Fruit fly (Drosophila melanogaster) whole organism, embryonic: Measurements from ENCODE around the gene nbs.

Source experiments
- Atf6 ChIP-seq: fragments of 200-800 bp; sonication (Bioruptor generic); IDR thresholded peaks from 2 replicates; pipeline ENCODE4 v1.3.6; 2022; ENCODE audit warnings: missing biosample characterization, missing genetic modification characterization
- Bgb ChIP-seq: fragments of 200-800 bp; sonication (Bioruptor generic); IDR thresholded peaks from 2 replicates; pipeline ENCODE4 v1.3.6; 2022; ENCODE audit warnings: missing biosample characterization, missing genetic modification characterization; ENCODE audit not compliant: partially characterized antibody
- BtbVII ChIP-seq: fragments of 200-800 bp; sonication (Bioruptor generic); optimal IDR thresholded peaks from 3 replicates; lab custom pipeline; 2017; ENCODE audit warnings: missing biosample characterization, mild to moderate bottlenecking, missing genetic modification characterization
- CG10321 ChIP-seq: fragments of 200-800 bp; sonication (Bioruptor generic); IDR thresholded peaks from 2 replicates; pipeline ENCODE4 v1.3.6; 2022; ENCODE audit warnings: missing biosample characterization, missing genetic modification characterization
- CG10462 ChIP-seq: fragments of 200-800 bp; sonication (Bioruptor generic); optimal IDR thresholded peaks from 2 replicates; lab custom pipeline; 2016; ENCODE audit warnings: missing biosample characterization, missing genetic modification characterization
- CG10654 ChIP-seq: fragments of 200-800 bp; sonication (Bioruptor generic); optimal IDR thresholded peaks from 2 replicates; lab custom pipeline; 2016; ENCODE audit warnings: missing biosample characterization, missing genetic modification characterization
- CG11247 ChIP-seq: fragments of 200-800 bp; sonication (Bioruptor generic); IDR thresholded peaks from 2 replicates; pipeline ENCODE4 v1.3.6; 2022; ENCODE audit warnings: missing biosample characterization, missing genetic modification characterization
- CG11560 ChIP-seq: fragments of 200-800 bp; sonication (Bioruptor generic); IDR thresholded peaks from 3 replicates; pipeline ENCODE4 v1.3.6; 2022; ENCODE audit warnings: missing biosample characterization, missing genetic modification characterization
- CG12391 ChIP-seq: fragments of 200-800 bp; sonication (Bioruptor generic); optimal IDR thresholded peaks from 3 replicates; lab custom pipeline; 2018; ENCODE audit warnings: missing biosample characterization, mild to moderate bottlenecking, missing genetic modification characterization, moderate library complexity
- CG12769 ChIP-seq: fragments of 200-800 bp; sonication (Bioruptor generic); optimal IDR thresholded peaks from 2 replicates; lab custom pipeline; 2019; ENCODE audit warnings: missing biosample characterization, mild to moderate bottlenecking, missing genetic modification characterization, moderate library complexity
- CG15011 ChIP-seq: fragments of 200-800 bp; sonication (Bioruptor generic); optimal IDR thresholded peaks from 3 replicates; lab custom pipeline; 2018; ENCODE audit warnings: missing biosample characterization, mild to moderate bottlenecking, missing genetic modification characterization
- CG15696 ChIP-seq: fragments of 200-800 bp; sonication (Bioruptor generic); optimal IDR thresholded peaks from 2 replicates; lab custom pipeline; 2019; ENCODE audit warnings: missing biosample characterization, mild to moderate bottlenecking, missing genetic modification characterization, moderate library complexity
- CG1602 ChIP-seq: fragments of 200-800 bp; sonication (Bioruptor generic); optimal IDR thresholded peaks from 3 replicates; lab custom pipeline; 2016; ENCODE audit warnings: missing biosample characterization, missing genetic modification characterization
- CG17802 ChIP-seq: fragments of 200-800 bp; sonication (Bioruptor generic); optimal IDR thresholded peaks from 2 replicates; lab custom pipeline; 2018; ENCODE audit warnings: missing biosample characterization, mild to moderate bottlenecking, missing genetic modification characterization, moderate library complexity
- CG17829 ChIP-seq: fragments of 200-800 bp; optimal IDR thresholded peaks from 2 replicates; lab custom pipeline; 2019; ENCODE audit warnings: missing biosample characterization, mild to moderate bottlenecking, missing genetic modification characterization, moderate library complexity
- CG18619 ChIP-seq: fragments of 200-800 bp; sonication (Bioruptor generic); optimal IDR thresholded peaks from 3 replicates; lab custom pipeline; 2017; ENCODE audit warnings: missing biosample characterization, mild to moderate bottlenecking, missing genetic modification characterization
- CG2116 ChIP-seq: fragments of 200-800 bp; sonication (Bioruptor generic); optimal IDR thresholded peaks from 3 replicates; lab custom pipeline; 2018; ENCODE audit warnings: missing biosample characterization, mild to moderate bottlenecking, missing genetic modification characterization
- CG2120 ChIP-seq: fragments of 200-800 bp; sonication (Bioruptor generic); optimal IDR thresholded peaks from 3 replicates; lab custom pipeline; 2016; ENCODE audit warnings: missing biosample characterization, missing genetic modification characterization
- CG2202 ChIP-seq: fragments of 200-800 bp; sonication (Bioruptor generic); optimal IDR thresholded peaks from 2 replicates; lab custom pipeline; 2018; ENCODE audit warnings: missing biosample characterization, mild to moderate bottlenecking, missing genetic modification characterization
- CG30020 ChIP-seq: fragments of 200-800 bp; optimal IDR thresholded peaks from 2 replicates; lab custom pipeline; 2019; ENCODE audit warnings: missing biosample characterization, mild to moderate bottlenecking, missing genetic modification characterization, moderate library complexity
- CG3281 ChIP-seq: fragments of 200-800 bp; sonication (Bioruptor generic); optimal IDR thresholded peaks from 3 replicates; lab custom pipeline; 2017; ENCODE audit warnings: missing biosample characterization, mild to moderate bottlenecking, missing genetic modification characterization
- CG3847 ChIP-seq: fragments of 200-800 bp; sonication (Bioruptor generic); IDR thresholded peaks from 2 replicates; pipeline ENCODE4 v1.3.6; 2022; ENCODE audit warnings: missing biosample characterization, missing genetic modification characterization
- CG5953 ChIP-seq: fragments of 200-800 bp; sonication (Bioruptor generic); IDR thresholded peaks from 2 replicates; pipeline ENCODE4 v1.3.6; 2022; ENCODE audit warnings: missing biosample characterization, missing genetic modification characterization
- CG8388 ChIP-seq: fragments of 200-800 bp; sonication (Bioruptor generic); optimal IDR thresholded peaks from 2 replicates; lab custom pipeline; 2019; ENCODE audit warnings: missing biosample characterization, mild to moderate bottlenecking, missing genetic modification characterization, moderate library complexity
- CG9215 ChIP-seq: fragments of 200-800 bp; sonication (Bioruptor generic); IDR thresholded peaks from 2 replicates; pipeline ENCODE4 v1.3.6; 2022; ENCODE audit warnings: missing biosample characterization, missing genetic modification characterization
- CoRest ChIP-seq: fragments of 200-800 bp; sonication (Bioruptor generic); optimal IDR thresholded peaks from 3 replicates; lab custom pipeline; 2018; ENCODE audit warnings: missing biosample characterization, mild to moderate bottlenecking, missing genetic modification characterization, moderate library complexity
- D ChIP-seq, 2 experiments: fragments of 200-800 bp in 1 of 2; fragments of >200 bp in 1 of 2; sonication (Bioruptor generic) in 1 of 2; optimal IDR thresholded peaks; 2 replicates in 1 of 2; 3 replicates in 1 of 2; lab custom pipeline; 2017; ENCODE audit warnings: mild to moderate bottlenecking in 1 of 2, missing biosample characterization in 1 of 2, missing genetic modification characterization in 1 of 2, missing genetic modification reagents in 1 of 2
- Dad ChIP-seq: fragments of 200-800 bp; sonication (Bioruptor generic); optimal IDR thresholded peaks from 3 replicates; lab custom pipeline; 2016; ENCODE audit warnings: missing biosample characterization, missing genetic modification characterization
- Fer2 ChIP-seq: fragments of 200-800 bp; sonication (Bioruptor generic); optimal IDR thresholded peaks from 2 replicates; lab custom pipeline; 2018; ENCODE audit warnings: missing biosample characterization, mild to moderate bottlenecking, missing genetic modification characterization, moderate library complexity
- HLH3B ChIP-seq: fragments of 200-800 bp; sonication (Bioruptor generic); IDR thresholded peaks from 2 replicates; pipeline ENCODE4 v1.3.6; 2022; ENCODE audit warnings: missing biosample characterization, missing genetic modification characterization
- Hmx ChIP-seq: fragments of 200-800 bp; sonication (Bioruptor generic); optimal IDR thresholded peaks from 2 replicates; lab custom pipeline; 2016; ENCODE audit warnings: missing biosample characterization, missing genetic modification characterization
- Hr51 ChIP-seq, 2 experiments: fragments of 200-800 bp; sonication (Bioruptor generic); optimal IDR thresholded peaks; 2 replicates in 1 of 2; 3 replicates in 1 of 2; lab custom pipeline; 2016 to 2018; ENCODE audit warnings: missing biosample characterization in 2 of 2, missing genetic modification characterization in 2 of 2, mild to moderate bottlenecking in 1 of 2, moderate library complexity in 1 of 2
- Kr ChIP-seq: fragments of 200-800 bp; sonication (Bioruptor generic); optimal IDR thresholded peaks from 2 replicates; lab custom pipeline; 2017; ENCODE audit warnings: missing biosample characterization, mild to moderate bottlenecking, missing genetic modification characterization
- Med ChIP-seq: fragments of 200-800 bp; sonication (Bioruptor generic); peaks from one replicate; lab custom pipeline; 2016; ENCODE audit warnings: missing biosample characterization, missing genetic modification characterization, mild to moderate bottlenecking, inconsistent platforms, moderate library complexity
- Meics ChIP-seq: fragments of 200-800 bp; sonication (Bioruptor generic); optimal IDR thresholded peaks from 2 replicates; lab custom pipeline; 2017; ENCODE audit warnings: missing biosample characterization, mild to moderate bottlenecking, missing genetic modification characterization
- Oli ChIP-seq: fragments of 200-800 bp; sonication (Bioruptor generic); optimal IDR thresholded peaks from 2 replicates; lab custom pipeline; 2018; ENCODE audit warnings: missing biosample characterization, mild to moderate bottlenecking, missing genetic modification characterization, moderate library complexity
- Poxn ChIP-seq: fragments of 200-800 bp; sonication (Bioruptor generic); IDR thresholded peaks from 2 replicates; pipeline ENCODE4 v1.3.6; 2022; ENCODE audit warnings: missing biosample characterization, missing genetic modification characterization
- Sox100B ChIP-seq: fragments of 200-800 bp; sonication (Bioruptor generic); optimal IDR thresholded peaks from 3 replicates; lab custom pipeline; 2018; ENCODE audit warnings: missing biosample characterization, mild to moderate bottlenecking, missing genetic modification characterization
- Trl ChIP-seq, 3 experiments: fragments of >200 bp in 2 of 3; fragments of 200-800 bp in 1 of 3; sonication (Bioruptor generic) in 1 of 3; optimal IDR thresholded peaks; 2 replicates in 1 of 3; 3 replicates in 2 of 3; lab custom pipeline; 2016 to 2017; ENCODE audit warnings: missing biosample characterization in 1 of 3, missing genetic modification characterization in 1 of 3
- Xbp1 ChIP-seq: fragments of 200-800 bp; sonication (Bioruptor generic); optimal IDR thresholded peaks from 3 replicates; lab custom pipeline; 2016; ENCODE audit warnings: missing biosample characterization, mild to moderate bottlenecking, missing genetic modification characterization
- ap ChIP-seq: fragments of 200-800 bp; sonication (Bioruptor generic); IDR thresholded peaks from 2 replicates; pipeline ENCODE4 v1.3.6; 2022; ENCODE audit warnings: missing biosample characterization, missing genetic modification characterization
- bowl ChIP-seq: fragments of 200-800 bp; sonication (Bioruptor generic); IDR thresholded peaks from 2 replicates; pipeline ENCODE4 v1.3.6; 2022; ENCODE audit warnings: missing biosample characterization, missing genetic modification characterization
- fru ChIP-seq: fragments of >200 bp; optimal IDR thresholded peaks from 2 replicates; lab custom pipeline; 2017
- gro ChIP-seq: fragments of 200-800 bp; sonication (Bioruptor generic); optimal IDR thresholded peaks from 2 replicates; lab custom pipeline; 2016; ENCODE audit warnings: missing biosample characterization, missing genetic modification characterization
- hkb ChIP-seq, 2 experiments: fragments of 200-800 bp in 1 of 2; fragments of >200 bp in 1 of 2; sonication (Bioruptor generic) in 1 of 2; IDR thresholded peaks in 1 of 2; optimal IDR thresholded peaks in 1 of 2; 2 replicates each; pipeline versions ENCODE4 v1.3.6 to Lab custom; 2017 to 2022; ENCODE audit warnings: missing biosample characterization in 1 of 2, missing genetic modification characterization in 1 of 2
- kni ChIP-seq: fragments of 200-800 bp; sonication (Bioruptor generic); optimal IDR thresholded peaks from 3 replicates; lab custom pipeline; 2017; ENCODE audit warnings: mild to moderate bottlenecking, missing biosample characterization, missing genetic modification reagents, missing genetic modification characterization
- sima ChIP-seq: fragments of 200-800 bp; sonication (Bioruptor generic); optimal IDR thresholded peaks from 2 replicates; lab custom pipeline; 2016; ENCODE audit warnings: missing biosample characterization, missing genetic modification characterization
- sisA ChIP-seq: fragments of 200-800 bp; sonication (Bioruptor generic); IDR thresholded peaks from 2 replicates; pipeline ENCODE4 v1.3.6; 2022; ENCODE audit warnings: missing biosample characterization, missing genetic modification characterization
- ssp ChIP-seq: fragments of 200-800 bp; sonication (Bioruptor generic); IDR thresholded peaks from 2 replicates; pipeline ENCODE4 v1.3.6; 2022; ENCODE audit warnings: missing biosample characterization, missing genetic modification characterization
- tna ChIP-seq: fragments of 200-800 bp; sonication (Bioruptor generic); IDR thresholded peaks from 2 replicates; pipeline ENCODE4 v1.3.6; 2022; ENCODE audit warnings: missing biosample characterization, missing genetic modification characterization; ENCODE audit not compliant: partially characterized antibody

nbs gene

dm6 chr3L:9718929-9719328 lies 4.1 kb downstream of the nbs start, which contains the start of the genes CG18178 and CG14174 (continued):
- peak; percentile 36 for TF ChIP-seq CG9215
- peak; percentile 70 for TF ChIP-seq CG3281
- TF ChIP-seq CoRest (tag; lab: Kevin White, UChicago): peak; percentile 87
- peak; percentile 48 for TF ChIP-seq Meics
- peak; percentile 78 for TF ChIP-seq CG3847
- no peak for TF ChIP-seq D (optimal IDR thresholded peaks at IDR 0.05; lab: Kevin White, UChicago)
- peak; percentile 16 for TF ChIP-seq D (GFP tag; optimal IDR thresholded peaks at IDR 0.05; lab: Kevin White, UChicago)
- peak; percentile 71 for TF ChIP-seq CG1602 (GFP tag; lab: Kevin White, UChicago)
- peak; percentile 75 for TF ChIP-seq Xbp1 (GFP tag; lab: Kevin White, UChicago)
- TF ChIP-seq BtbVII (GFP tag; lab: Kevin White, UChicago): peak; percentile 55
- no peak for TF ChIP-seq Trl (optimal IDR thresholded peaks at IDR 0.05; lab: Kevin White, UChicago)
- TF ChIP-seq Trl (GFP tag; optimal IDR thresholded peaks at IDR 0.05; lab: Kevin White, UChicago): no peak
- TF ChIP-seq Atf6 (GFP tag; lab: Robert Waterston, UW): no peak
- TF ChIP-seq ssp (GFP tag; lab: Robert Waterston, UW): peak; percentile 45
- TF ChIP-seq bowl (GFP tag; lab: Robert Waterston, UW): no peak
- TF ChIP-seq sisA (GFP tag; lab: Robert Waterston, UW): peak; percentile 58
- no peak for TF ChIP-seq Kr (GFP tag; lab: Kevin White, UChicago)
- peak; percentile 68 for TF ChIP-seq Oli (tag; lab: Kevin White, UChicago)
- TF ChIP-seq CG2202: peak; percentile 28
- TF ChIP-seq Med: peak; percentile 71
- TF ChIP-seq Bgb (GFP tag; lab: Robert Waterston, UW): no peak
- peak; percentile 55 for TF ChIP-seq CG2116 (GFP tag; lab: Kevin White, UChicago)
- TF ChIP-seq CG10462 (GFP tag; lab: Kevin White, UChicago): peak; percentile 23
- no peak for TF ChIP-seq gro (GFP tag; lab: Kevin White, UChicago)
- peak; percentile 49 for TF ChIP-seq CG10654
- TF ChIP-seq CG2120 (GFP tag; lab: Kevin White, UChicago): peak; percentile 67
- TF ChIP-seq hkb (optimal IDR thresholded peaks at IDR 0.05; lab: Kevin White, UChicago): no peak
- TF ChIP-seq hkb (GFP tag; IDR thresholded peaks at IDR 0.05; lab: Robert Waterston, UW): peak; percentile 44; the same call in 1 of the 2 replicates
- TF ChIP-seq Hmx: no peak
- no peak for TF ChIP-seq CG12769
- peak; percentile 73 for TF ChIP-seq Sox100B
- no peak for TF ChIP-seq fru (lab: Kevin White, UChicago)
- peak; percentile 61; the same call in 1 of the 2 replicates for TF ChIP-seq CG11247 (GFP tag; lab: Robert Waterston, UW)
- TF ChIP-seq ap (GFP tag; lab: Robert Waterston, UW): no peak
- peak; percentile 83 for TF ChIP-seq CG17829 (tag; lab: Kevin White, UChicago)
- no peak for TF ChIP-seq Dad
- no peak for TF ChIP-seq kni
- peak in 1 of 2 experiments; percentile 71 for TF ChIP-seq Hr51 (GFP tag; optimal IDR thresholded peaks at IDR 0.05; lab: Kevin White, UChicago)
- peak; percentile 45 for TF ChIP-seq CG8388 (GFP tag; lab: Kevin White, UChicago)
- TF ChIP-seq tna: no peak
- TF ChIP-seq CG10321: no peak
- TF ChIP-seq CG15696 (tag; lab: Kevin White, UChicago): peak; percentile 85
- peak; percentile 72 for TF ChIP-seq CG30020 (tag; lab: Kevin White, UChicago)
- no peak for TF ChIP-seq CG5953
- TF ChIP-seq HLH3B (GFP tag; lab: Robert Waterston, UW): peak; percentile 68
- TF ChIP-seq CG15011: no peak
- TF ChIP-seq CG11560: no peak
- peak; percentile 43 for TF ChIP-seq CG18619 (GFP tag; lab: Kevin White, UChicago)
- peak; percentile 63 for TF ChIP-seq Fer2 (tag; lab: Kevin White, UChicago)
- TF ChIP-seq CG17802 (tag; lab: Kevin White, UChicago): peak; percentile 54
- TF ChIP-seq Poxn (GFP tag; lab: Robert Waterston, UW): no peak
- TF ChIP-seq sima (GFP tag; lab: Kevin White, UChicago): no peak
- peak; percentile 89 for TF ChIP-seq CG12391 (tag; lab: Kevin White, UChicago)
